Fruit fly (Drosophila melanogaster): ENCODE results near the gene CG16713.

dm6 chr2L:3719414-3719959 lies 24.3 kb upstream of the CG16713 start:
- TF ChIP-seq CG14014 (GFP tag; IDR thresholded peaks at IDR 0.05) (no peak), tll (GFP tag; optimal IDR thresholded peaks at IDR 0.05) (no peak), CG7839 (tag; optimal IDR thresholded peaks at IDR 0.05) (no peak), CG13123 (GFP tag; optimal IDR thresholded peaks at IDR 0.05) (no peak), oc (tag; optimal IDR thresholded peaks at IDR 0.05) (no peak), CG12769 (tag; optimal IDR thresholded peaks at IDR 0.05) (peak; percentile 48), slou (GFP tag; optimal IDR thresholded peaks at IDR 0.05) (no peak), CG6854 (GFP tag; optimal IDR thresholded peaks at IDR 0.05) (no peak), pho (GFP tag; optimal IDR thresholded peaks at IDR 0.05) (no peak), H15 (GFP tag; IDR thresholded peaks at IDR 0.05) (no peak)
